Fruit fly (Drosophila melanogaster): Measurements from ENCODE around the gene CG15563.

CG15563 gene

dm6 chr3R:31221337-31222047, 10.6 kb downstream of the CG15563 start (continued):
- TF ChIP-seq sob (GFP tag; IDR thresholded peaks at IDR 0.05) (no peak), CG12299 (tag; optimal IDR thresholded peaks at IDR 0.05) (no peak), danr (GFP tag; IDR thresholded peaks at IDR 0.05) (no peak), NFAT (GFP tag; IDR thresholded peaks at IDR 0.05) (no peak), chn (GFP tag; optimal IDR thresholded peaks at IDR 0.05) (no peak), CG42726 (GFP tag; IDR thresholded peaks at IDR 0.05; ENCODE audit: partially characterized antibody) (no peak), D19B (GFP tag; optimal IDR thresholded peaks at IDR 0.05) (no peak), eyg (GFP tag; optimal IDR thresholded peaks at IDR 0.05) (no peak), her (GFP tag; optimal IDR thresholded peaks at IDR 0.05) (no peak), sisA (GFP tag; IDR thresholded peaks at IDR 0.05) (no peak), tgo (GFP tag; IDR thresholded peaks at IDR 0.05) (no peak), CG8290 (GFP tag; optimal IDR thresholded peaks at IDR 0.05) (no peak), CG8290 (tag; optimal IDR thresholded peaks at IDR 0.05) (no peak), sc (optimal IDR thresholded peaks at IDR 0.05) (no peak), sc (GFP tag; optimal IDR thresholded peaks at IDR 0.05) (no peak), inv (GFP tag; IDR thresholded peaks at IDR 0.05; ENCODE audit: partially characterized antibody) (no peak), CG12391 (tag; optimal IDR thresholded peaks at IDR 0.05) (no peak), E2f2 (GFP tag; IDR thresholded peaks at IDR 0.05) (no peak), CG1832 (GFP tag; optimal IDR thresholded peaks at IDR 0.05) (peak; percentile 85), CG6654 (GFP tag; optimal IDR thresholded peaks at IDR 0.05) (no peak), CG6854 (GFP tag; optimal IDR thresholded peaks at IDR 0.05) (peak; percentile 7), Atf6 (GFP tag; IDR thresholded peaks at IDR 0.05) (no peak), CG7987 (GFP tag; optimal IDR thresholded peaks at IDR 0.05) (peak; percentile 89), crol (GFP tag; IDR thresholded peaks at IDR 0.05) (no peak), Drgx (GFP tag; IDR thresholded peaks at IDR 0.05) (no peak), Nf-YA (GFP tag; IDR thresholded peaks at IDR 0.05) (no peak), z (GFP tag; IDR thresholded peaks at IDR 0.05) (no peak), CG12942 (GFP tag; optimal IDR thresholded peaks at IDR 0.05) (no peak), exex (tag; optimal IDR thresholded peaks at IDR 0.05) (no peak), mld (GFP tag; IDR thresholded peaks at IDR 0.05; ENCODE audit: partially characterized antibody) (no peak), Ada2b (GFP tag; IDR thresholded peaks at IDR 0.05) (no peak), cwo (GFP tag; optimal IDR thresholded peaks at IDR 0.05) (peak; percentile 73), CG3726 (GFP tag; IDR thresholded peaks at IDR 0.05) (no peak), dpn (GFP tag; optimal IDR thresholded peaks at IDR 0.05) (no peak), Oaz (GFP tag; IDR thresholded peaks at IDR 0.05) (no peak), gcm2 (GFP tag; optimal IDR thresholded peaks at IDR 0.05) (no peak), br (optimal IDR thresholded peaks at IDR 0.05) (no peak), Gug (GFP tag; IDR thresholded peaks at IDR 0.05) (no peak), CG31388 (GFP tag; optimal IDR thresholded peaks at IDR 0.05) (no peak), ato (GFP tag; IDR thresholded peaks at IDR 0.05; ENCODE audit: partially characterized antibody) (no peak), Fer2 (tag; optimal IDR thresholded peaks at IDR 0.05) (no peak), CG10654 (GFP tag; optimal IDR thresholded peaks at IDR 0.05) (no peak), CG10431 (GFP tag; optimal IDR thresholded peaks at IDR 0.05) (no peak), MBD-R2 (GFP tag; IDR thresholded peaks at IDR 0.05) (no peak), vvl (GFP tag; IDR thresholded peaks at IDR 0.05) (no peak), CG11456 (GFP tag; IDR thresholded peaks at IDR 0.05) (no peak), ftz-f1 (GFP tag; optimal IDR thresholded peaks at IDR 0.05) (peak; percentile 38), CG4854 (GFP tag; optimal IDR thresholded peaks at IDR 0.05) (no peak), CG4424 (GFP tag; optimal IDR thresholded peaks at IDR 0.05) (no peak), PHDP (tag; optimal IDR thresholded peaks at IDR 0.05) (no peak), Hsf (GFP tag; optimal IDR thresholded peaks at IDR 0.05) (no peak), CG10543 (GFP tag; optimal IDR thresholded peaks at IDR 0.05) (peak; percentile 63)

All from whole organism, embryonic.